Fruit fly (Drosophila melanogaster) whole organism, adult: ENCODE measurements around the gene CG5885.

Experiments
- CG11617 ChIP-seq: fragments of 200-800 bp; sonication (Bioruptor generic); optimal IDR thresholded peaks from 2 replicates; lab custom pipeline; 2017; ENCODE audit warnings: mild to moderate bottlenecking, missing biosample characterization, missing genetic modification reagents, missing genetic modification characterization
- CG12768 ChIP-seq: fragments of 200-800 bp; sonication (Bioruptor generic); optimal IDR thresholded peaks from 2 replicates; lab custom pipeline; 2017; ENCODE audit warnings: missing biosample characterization, missing genetic modification characterization, mild to moderate bottlenecking, moderate library complexity, missing genetic modification reagents
- CG14711 ChIP-seq: fragments of 200-800 bp; sonication (Bioruptor generic); optimal IDR thresholded peaks from 2 replicates; lab custom pipeline; 2018; ENCODE audit warnings: missing biosample characterization, mild to moderate bottlenecking, missing genetic modification characterization, moderate library complexity
- CG1620 ChIP-seq: fragments of 200-800 bp; sonication (Bioruptor generic); optimal IDR thresholded peaks from 2 replicates; lab custom pipeline; 2016; ENCODE audit warnings: missing biosample characterization, missing genetic modification characterization
- CG33017 ChIP-seq: fragments of 200-800 bp; sonication (Bioruptor generic); optimal IDR thresholded peaks from 2 replicates; lab custom pipeline; 2018; ENCODE audit warnings: missing biosample characterization, mild to moderate bottlenecking, missing genetic modification characterization, moderate library complexity
- CG5204 ChIP-seq: fragments of 200-800 bp; sonication (Bioruptor generic); optimal IDR thresholded peaks from 2 replicates; lab custom pipeline; 2016; ENCODE audit warnings: missing biosample characterization, missing genetic modification characterization
- CG7045 ChIP-seq: fragments of 200-800 bp; sonication (Bioruptor generic); optimal IDR thresholded peaks from 2 replicates; lab custom pipeline; 2017; ENCODE audit warnings: missing biosample characterization, mild to moderate bottlenecking, missing genetic modification characterization
- CG7101 ChIP-seq: fragments of 200-800 bp; sonication (Bioruptor generic); optimal IDR thresholded peaks from 2 replicates; lab custom pipeline; 2018; ENCODE audit warnings: missing biosample characterization, mild to moderate bottlenecking, missing genetic modification characterization, moderate library complexity
- Clk ChIP-seq: fragments of 200-800 bp; sonication (Bioruptor generic); optimal IDR thresholded peaks from 2 replicates; lab custom pipeline; 2017; ENCODE audit warnings: missing biosample characterization, missing genetic modification characterization
- Crg-1 ChIP-seq: fragments of 200-800 bp; sonication (Bioruptor generic); optimal IDR thresholded peaks from 2 replicates; lab custom pipeline; 2016; ENCODE audit warnings: missing biosample characterization, missing genetic modification characterization
- Hr96 ChIP-seq: fragments of 200-800 bp; sonication (Bioruptor generic); optimal IDR thresholded peaks from 2 replicates; lab custom pipeline; 2016; ENCODE audit warnings: missing biosample characterization, missing genetic modification characterization
- Mnt ChIP-seq: fragments of 200-800 bp; sonication (Bioruptor generic); optimal IDR thresholded peaks from 2 replicates; lab custom pipeline; 2016; ENCODE audit warnings: missing biosample characterization, mild to moderate bottlenecking, missing genetic modification characterization
- bab1 ChIP-seq: fragments of 200-800 bp; sonication (Bioruptor generic); optimal IDR thresholded peaks from 3 replicates; lab custom pipeline; 2019; ENCODE audit warnings: missing biosample characterization, mild to moderate bottlenecking, missing genetic modification characterization, moderate library complexity
- cic ChIP-seq: fragments of 200-800 bp; sonication (Bioruptor generic); optimal IDR thresholded peaks from 2 replicates; lab custom pipeline; 2017; ENCODE audit warnings: missing biosample characterization, mild to moderate bottlenecking, missing genetic modification characterization, moderate library complexity
- cnc ChIP-seq, 2 experiments: fragments of >200 bp; optimal IDR thresholded peaks; 2 replicates each; lab custom pipeline; 2017
- kay ChIP-seq: fragments of 200-800 bp; sonication (Bioruptor generic); peaks from one replicate; lab custom pipeline; 2016; ENCODE audit warnings: missing biosample characterization, missing genetic modification characterization, borderline replicate concordance
- ovo ChIP-seq: fragments of 200-800 bp; sonication (Bioruptor generic); optimal IDR thresholded peaks from 2 replicates; lab custom pipeline; 2016; ENCODE audit warnings: missing biosample characterization, missing genetic modification characterization
- pad ChIP-seq: fragments of 200-800 bp; sonication (Bioruptor generic); optimal IDR thresholded peaks from 3 replicates; lab custom pipeline; 2017; ENCODE audit warnings: missing biosample characterization, missing genetic modification characterization, mild to moderate bottlenecking, moderate library complexity, missing genetic modification reagents
- tj ChIP-seq: fragments of 200-800 bp; sonication (Bioruptor generic); optimal IDR thresholded peaks from 3 replicates; lab custom pipeline; 2017; ENCODE audit warnings: missing biosample characterization, mild to moderate bottlenecking, missing genetic modification characterization, moderate library complexity
- toe ChIP-seq: fragments of 200-800 bp; sonication (Bioruptor generic); optimal IDR thresholded peaks from 2 replicates; lab custom pipeline; 2016; ENCODE audit warnings: missing biosample characterization, missing genetic modification characterization

CG5885 gene

dm6 chr2L:9918020-9918959 lies at the start of gene CG5885, which contains the start of gene CG4598:
Gene CG5885 (minus strand): TSS chr2L:9918330.
Gene CG4598 (plus strand): TSS chr2L:9918618.
- TF ChIP-seq toe (GFP tag; lab: Kevin White, UChicago) = peak; percentile 76
- peak; percentile 46 for TF ChIP-seq tj (GFP tag; lab: Kevin White, UChicago)
- TF ChIP-seq Clk (GFP tag; lab: Kevin White, UChicago) = peak; percentile 23
- TF ChIP-seq cnc (optimal IDR thresholded peaks at IDR 0.05; lab: Kevin White, UChicago) = no peak
- peak; percentile 60 for TF ChIP-seq CG1620 (GFP tag; lab: Kevin White, UChicago)
- peak; percentile 33 for TF ChIP-seq cic (GFP tag; lab: Kevin White, UChicago)
- peak; percentile 77 for TF ChIP-seq CG12768 (GFP tag; lab: Kevin White, UChicago)
- no peak for TF ChIP-seq kay (GFP tag; lab: Kevin White, UChicago)
- peak; percentile 18 for TF ChIP-seq Mnt (GFP tag; lab: Kevin White, UChicago)
- TF ChIP-seq pad = peak; percentile 23
- TF ChIP-seq CG5204 (GFP tag; lab: Kevin White, UChicago) = peak; percentile 63
- no peak for TF ChIP-seq ovo (GFP tag; lab: Kevin White, UChicago)
- TF ChIP-seq CG33017 = peak; percentile 77
- TF ChIP-seq CG14711 = peak; percentile 42
- TF ChIP-seq bab1 (GFP tag; lab: Kevin White, UChicago) = peak; percentile 45
- peak; percentile 68 for TF ChIP-seq CG7045 (GFP tag; lab: Kevin White, UChicago)
- TF ChIP-seq CG11617 (GFP tag; lab: Kevin White, UChicago) = peak; percentile 79
- peak; percentile 34 for TF ChIP-seq Crg-1 (GFP tag; lab: Kevin White, UChicago)
- TF ChIP-seq CG7101 = peak; percentile 70
- TF ChIP-seq Hr96 (GFP tag; lab: Kevin White, UChicago) = peak; percentile 62

dm6 chr2L:9966983-9967737 lies 49.0 kb upstream of the CG5885 start, which contains the start of the genes Dref and RpL13:
Gene Dref (minus strand): TSS chr2L:9967229.
Gene RpL13 (plus strand): TSS chr2L:9967313.
- peak; percentile 80 for TF ChIP-seq cic (GFP tag; lab: Kevin White, UChicago)
- TF ChIP-seq Clk (GFP tag; lab: Kevin White, UChicago) = peak; percentile 76
- TF ChIP-seq pad = peak; percentile 82
- no peak for TF ChIP-seq cnc (optimal IDR thresholded peaks at IDR 0.05; lab: Kevin White, UChicago)
- peak; percentile 99 for TF ChIP-seq CG14711
- TF ChIP-seq kay (GFP tag; lab: Kevin White, UChicago) = no peak
- peak; percentile 91 for TF ChIP-seq CG33017
- TF ChIP-seq CG12768 (GFP tag; lab: Kevin White, UChicago) = peak; percentile 94
- TF ChIP-seq CG11617 (GFP tag; lab: Kevin White, UChicago) = peak; percentile 97
- TF ChIP-seq CG1620 (GFP tag; lab: Kevin White, UChicago) = peak; percentile 84
- TF ChIP-seq CG7045 (GFP tag; lab: Kevin White, UChicago) = peak; percentile 93
- peak; percentile 96 for TF ChIP-seq Mnt (GFP tag; lab: Kevin White, UChicago)
- peak; percentile 94 for TF ChIP-seq bab1 (GFP tag; lab: Kevin White, UChicago)
- TF ChIP-seq CG7101 = peak; percentile 95
- no peak for TF ChIP-seq CG5204 (GFP tag; lab: Kevin White, UChicago)
- TF ChIP-seq ovo (GFP tag; lab: Kevin White, UChicago) = peak; percentile 92
- TF ChIP-seq toe (GFP tag; lab: Kevin White, UChicago) = peak; percentile 92
- TF ChIP-seq Hr96 (GFP tag; lab: Kevin White, UChicago) = peak; percentile 96
- peak; percentile 79 for TF ChIP-seq tj (GFP tag; lab: Kevin White, UChicago)
- peak; percentile 89 for TF ChIP-seq Crg-1 (GFP tag; lab: Kevin White, UChicago)

- no peak for TF ChIP-seq ovo (GFP tag; lab: Kevin White, UChicago)
- TF ChIP-seq CG7045 (GFP tag; lab: Kevin White, UChicago) = no peak
- TF ChIP-seq Mnt (GFP tag; lab: Kevin White, UChicago) = peak; percentile 15
- no peak for TF ChIP-seq toe (GFP tag; lab: Kevin White, UChicago)
- TF ChIP-seq CG12768 (GFP tag; lab: Kevin White, UChicago) = no peak
- no peak for TF ChIP-seq cnc (optimal IDR thresholded peaks at IDR 0.05; lab: Kevin White, UChicago)
- TF ChIP-seq cic (GFP tag; lab: Kevin White, UChicago) = no peak
- TF ChIP-seq Hr96 (GFP tag; lab: Kevin White, UChicago) = no peak
- no peak for TF ChIP-seq kay (GFP tag; lab: Kevin White, UChicago)
- peak; percentile 71 for TF ChIP-seq bab1 (GFP tag; lab: Kevin White, UChicago)
- TF ChIP-seq tj (GFP tag; lab: Kevin White, UChicago) = no peak
- TF ChIP-seq CG7101 = peak; percentile 47
- TF ChIP-seq pad = no peak
- TF ChIP-seq CG11617 (GFP tag; lab: Kevin White, UChicago) = peak; percentile 22
- TF ChIP-seq CG14711 = peak; percentile 16
- no peak for TF ChIP-seq Crg-1 (GFP tag; lab: Kevin White, UChicago)
- no peak for TF ChIP-seq CG5204 (GFP tag; lab: Kevin White, UChicago)
Observed at dm6 chr2L:9963603-9964042, 45.5 kb upstream of the CG5885 start, which contains the start of gene CG5850. Gene CG5850 (minus strand): TSS chr2L:9963949.

- TF ChIP-seq bab1 (GFP tag; lab: Kevin White, UChicago) = no peak
- TF ChIP-seq cnc (optimal IDR thresholded peaks at IDR 0.05; lab: Kevin White, UChicago) = no peak
- no peak for TF ChIP-seq toe (GFP tag; lab: Kevin White, UChicago)
- no peak for TF ChIP-seq Hr96 (GFP tag; lab: Kevin White, UChicago)
- TF ChIP-seq CG33017 = no peak
- TF ChIP-seq Crg-1 (GFP tag; lab: Kevin White, UChicago) = no peak
- no peak for TF ChIP-seq CG11617 (GFP tag; lab: Kevin White, UChicago)
- no peak for TF ChIP-seq CG12768 (GFP tag; lab: Kevin White, UChicago)
- no peak for TF ChIP-seq CG7045 (GFP tag; lab: Kevin White, UChicago)
- no peak for TF ChIP-seq CG1620 (GFP tag; lab: Kevin White, UChicago)
- TF ChIP-seq ovo (GFP tag; lab: Kevin White, UChicago) = no peak
- no peak for TF ChIP-seq CG7101
- TF ChIP-seq kay (GFP tag; lab: Kevin White, UChicago) = no peak
- TF ChIP-seq pad = no peak
- no peak for TF ChIP-seq Clk (GFP tag; lab: Kevin White, UChicago)
- TF ChIP-seq Mnt (GFP tag; lab: Kevin White, UChicago) = no peak
- TF ChIP-seq tj (GFP tag; lab: Kevin White, UChicago) = no peak
Observed at dm6 chr2L:9960758-9961157, 42.6 kb upstream of the CG5885 start.
